Worm (Caenorhabditis elegans) whole organism, L2 larva: ENCODE data around the gene M01F1.9.

ENCODE experiments used
- ama-1 ChIP-seq: fragments of 150-350 bp; optimal IDR thresholded peaks from 2 replicates; lab custom pipeline; 2018; ENCODE audit warnings: inconsistent platforms
- elt-3 ChIP-seq: sonication (generic microtip); optimal IDR thresholded peaks from 2 replicates; lab custom pipeline; 2017; ENCODE audit warnings: missing biosample characterization, missing genetic modification characterization
- lin-13 ChIP-seq: fragments of 150-350 bp; optimal IDR thresholded peaks from 2 replicates; lab custom pipeline; 2014; ENCODE audit warnings: missing biosample characterization, missing genetic modification reagents, missing genetic modification characterization
- lsy-2 ChIP-seq, 2 experiments: fragments of 150-350 bp in 1 of 2; sonication (generic microtip) in 1 of 2; optimal IDR thresholded peaks; 2 replicates each; lab custom pipeline; 2014 to 2017; ENCODE audit warnings: missing biosample characterization in 2 of 2, missing genetic modification characterization in 2 of 2
- skn-1 ChIP-seq: sonication (generic microtip); optimal IDR thresholded peaks from 2 replicates; lab custom pipeline; 2017; ENCODE audit warnings: missing biosample characterization, missing genetic modification characterization
- zag-1 ChIP-seq: fragments of 150-350 bp; optimal IDR thresholded peaks from 2 replicates; lab custom pipeline; 2014; ENCODE audit warnings: missing biosample characterization, missing genetic modification characterization

DNA sequence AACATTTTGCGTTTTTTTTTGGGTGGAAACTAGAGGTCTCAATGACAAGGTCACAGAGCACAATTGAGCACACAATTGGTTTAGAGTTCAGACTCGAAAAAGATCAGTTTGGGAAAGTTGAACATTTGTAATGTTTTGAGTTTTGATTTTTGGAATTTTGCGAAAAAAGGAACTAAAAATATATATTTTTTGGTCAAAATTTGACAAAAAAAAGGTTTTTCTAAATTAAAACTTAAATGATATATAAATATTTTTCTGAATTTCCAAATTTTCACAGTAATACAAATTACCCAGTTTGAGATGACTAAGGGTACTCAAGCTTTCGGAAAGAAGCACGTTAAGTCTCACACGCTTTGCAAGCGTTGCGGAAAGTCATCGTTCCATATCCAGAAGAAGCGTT, 29.5 kb upstream of the M01F1.9 start, which contains the start of gene rpl-37:
- TF ChIP-seq skn-1 (tag; lab: Kevin White, UChicago) (no peak), lin-13 (GFP tag; lab: Kevin White, UChicago) (no peak), ama-1 (lab: Kevin White, UChicago) (no peak), elt-3 (tag; lab: Kevin White, UChicago) (no peak), lsy-2 (tag; optimal IDR thresholded peaks at IDR 0.05; lab: Kevin White, UChicago) (no peak), zag-1 (tag; lab: Kevin White, UChicago) (no peak)
